Fruit fly (Drosophila melanogaster) Kc167 (cell line): ENCODE data around the gene janB.

ENCODE experiments used
- Sin3A ChIP-seq: fragments of >200 bp; optimal IDR thresholded peaks from 2 replicates; lab custom pipeline; 2018; ENCODE audit warnings: missing external identifiers
- h ChIP-seq: fragments of >200 bp; optimal IDR thresholded peaks from 3 replicates; lab custom pipeline; 2018; ENCODE audit warnings: missing external identifiers
- insv ChIP-seq: fragments of >200 bp; optimal IDR thresholded peaks from 3 replicates; lab custom pipeline; 2018; ENCODE audit warnings: missing external identifiers
- psq ChIP-seq: fragments of >200 bp; optimal IDR thresholded peaks from 2 replicates; lab custom pipeline; 2017; ENCODE audit warnings: missing external identifiers
- ttk ChIP-seq: sonication (Bioruptor generic); optimal IDR thresholded peaks from 2 replicates; lab custom pipeline; 2017; ENCODE audit warnings: missing external identifiers

DNA sequence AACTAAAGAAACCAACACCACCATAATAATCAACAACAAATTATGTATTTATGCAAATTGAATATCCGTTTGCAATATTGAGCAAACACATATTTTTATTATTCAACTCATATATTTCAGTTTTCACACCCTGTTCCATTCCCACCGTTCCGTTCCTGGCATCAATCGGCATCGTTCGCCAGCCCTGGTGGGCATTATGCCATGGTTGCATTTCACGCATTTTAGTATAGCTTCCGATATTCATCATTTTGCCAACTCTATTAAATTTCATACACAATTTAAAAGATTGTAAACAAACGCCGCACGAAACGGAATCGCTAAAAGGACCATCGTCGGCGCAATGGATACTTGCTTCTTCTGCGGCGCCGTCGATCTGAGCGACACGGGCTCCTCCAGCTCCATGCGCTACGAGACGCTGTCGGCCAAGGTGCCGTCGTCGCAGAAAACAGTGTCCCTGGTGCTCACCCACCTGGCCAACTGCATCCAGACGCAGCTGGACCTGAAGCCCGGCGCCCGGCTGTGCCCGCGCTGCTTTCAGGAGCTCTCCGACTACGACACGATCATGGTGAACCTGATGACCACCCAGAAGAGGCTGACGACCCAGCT is 4.7 kb upstream of the janB start, which contains the start of gene Sry-delta:
- TF ChIP-seq psq (lab: Kevin White, UChicago) (no peak), Sin3A (lab: Kevin White, UChicago) (no peak), h (lab: Kevin White, UChicago) (no peak), insv (no peak), ttk (lab: Kevin White, UChicago) (no peak)
